Fruit fly (Drosophila melanogaster) whole organism, pupa: ENCODE results near the gene CG8861.

ENCODE experiments used
- CG13204 ChIP-seq: fragments of 200-800 bp; sonication (Bioruptor generic); optimal IDR thresholded peaks from 2 replicates; lab custom pipeline; 2018; ENCODE audit warnings: missing biosample characterization, mild to moderate bottlenecking, missing genetic modification characterization, moderate library complexity
- CG15710 ChIP-seq: fragments of 200-800 bp; sonication (Bioruptor generic); optimal IDR thresholded peaks from 2 replicates; lab custom pipeline; 2018; ENCODE audit warnings: missing biosample characterization, mild to moderate bottlenecking, missing genetic modification characterization, moderate library complexity
- CG32121 ChIP-seq: fragments of 200-800 bp; sonication (Bioruptor generic); IDR thresholded peaks from 2 replicates; pipeline ENCODE4 v1.3.6; 2022; ENCODE audit warnings: missing biosample characterization, missing genetic modification characterization
- CG8159 ChIP-seq: fragments of 200-800 bp; sonication (Bioruptor generic); optimal IDR thresholded peaks from 3 replicates; lab custom pipeline; 2018; ENCODE audit warnings: missing biosample characterization, mild to moderate bottlenecking, missing genetic modification characterization, moderate library complexity
- CG8301 ChIP-seq: fragments of 200-800 bp; sonication (Bioruptor generic); optimal IDR thresholded peaks from 2 replicates; lab custom pipeline; 2018; ENCODE audit warnings: missing biosample characterization, mild to moderate bottlenecking, missing genetic modification characterization
- Snoo ChIP-seq: fragments of 200-800 bp; sonication (Bioruptor generic); optimal IDR thresholded peaks from 3 replicates; lab custom pipeline; 2017; ENCODE audit warnings: missing biosample characterization, mild to moderate bottlenecking, missing genetic modification characterization, inconsistent platforms
- fd96Ca ChIP-seq: fragments of 200-800 bp; sonication (Bioruptor generic); IDR thresholded peaks from 3 replicates; pipeline ENCODE4 v1.3.6; 2022; ENCODE audit warnings: missing biosample characterization, missing genetic modification characterization
- gl ChIP-seq: fragments of 200-800 bp; sonication (Bioruptor generic); optimal IDR thresholded peaks from 2 replicates; lab custom pipeline; 2018; ENCODE audit warnings: missing biosample characterization, mild to moderate bottlenecking, missing genetic modification characterization

- TF ChIP-seq gl (tag; lab: Kevin White, UChicago) (no peak), CG13204 (GFP tag; lab: Kevin White, UChicago) (no peak), CG15710 (tag; lab: Kevin White, UChicago) (no peak), CG32121 (no peak), Snoo (tag; lab: Kevin White, UChicago) (no peak), CG8159 (no peak), CG8301 (tag; lab: Kevin White, UChicago) (no peak), fd96Ca (GFP tag; lab: Robert Waterston, UW) (no peak)
Measured at dm6 chr3R:9257616-9258015, 70.7 kb downstream of the CG8861 start, which contains the start of gene CG16736.
